Worm (Caenorhabditis elegans) whole organism, L4/young adult: ENCODE data around the gene rde-1.

Source experiments
- dao-5 ChIP-seq: sonication (generic microtip); optimal IDR thresholded peaks from 2 replicates; lab custom pipeline; 2016; ENCODE audit warnings: missing genotype, missing genetic modification characterization, moderate library complexity, missing compliant biosample characterization
- him-1 ChIP-seq: sonication (generic microtip); optimal IDR thresholded peaks from 2 replicates; lab custom pipeline; 2016; ENCODE audit warnings: missing genotype, missing genetic modification reagents, missing genetic modification characterization, missing compliant biosample characterization

DNA sequence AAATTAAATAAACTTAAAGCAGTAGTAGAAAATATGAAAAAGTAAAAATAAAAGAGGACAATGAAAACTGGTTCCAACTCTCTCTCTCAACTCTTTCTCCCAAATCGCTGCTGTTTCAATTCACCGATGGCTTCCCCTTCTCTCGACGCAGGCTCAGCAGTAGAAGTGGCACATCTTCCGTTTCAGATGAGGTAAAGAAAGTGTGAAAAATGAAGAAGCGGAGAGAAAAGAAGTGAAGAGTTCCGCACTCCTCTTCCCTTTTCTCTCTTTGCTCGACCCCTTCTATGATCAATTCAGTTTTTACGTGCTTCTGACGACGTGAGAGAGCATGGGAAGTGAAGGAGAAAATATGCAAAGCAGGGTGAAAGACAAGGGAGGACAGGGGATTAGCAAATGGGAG lies 17.2 kb downstream of the rde-1 start:
- TF ChIP-seq dao-5 (tag; lab: Kevin White, UChicago) (no peak), him-1 (tag; lab: Kevin White, UChicago) (peak; percentile 54)
